Fruit fly (Drosophila melanogaster): ENCODE data around the gene CG10077.

DNA sequence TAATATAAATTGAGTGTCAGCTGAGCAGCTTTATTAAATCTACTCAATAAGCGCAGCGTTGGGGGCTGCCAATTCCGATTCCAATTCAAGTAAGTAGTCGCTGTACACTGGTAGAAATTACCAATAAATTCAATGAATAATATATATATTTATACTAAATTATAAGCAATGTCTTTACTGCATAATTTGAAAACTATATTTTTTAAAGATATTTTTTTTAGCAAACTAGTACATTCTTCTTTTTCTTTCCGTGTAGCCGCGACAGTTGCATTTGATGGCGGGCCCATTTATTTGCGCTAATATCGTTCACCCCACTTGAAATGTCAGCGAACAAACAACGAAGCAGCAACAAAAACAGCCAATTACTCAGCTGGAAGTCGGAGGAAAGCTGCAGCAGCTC is 21.7 kb upstream of the CG10077 start:
- TF ChIP-seq psq (optimal IDR thresholded peaks at IDR 0.05) (no peak), Dll (optimal IDR thresholded peaks at IDR 0.05) (no peak), EcR (GFP tag; optimal IDR thresholded peaks at IDR 0.05) (no peak), CG8478 (optimal IDR thresholded peaks at IDR 0.05) (no peak), pan (optimal IDR thresholded peaks at IDR 0.05) (no peak), usp (GFP tag; optimal IDR thresholded peaks at IDR 0.05) (no peak)

All from whole organism.